Worm (Caenorhabditis elegans) whole organism, young adult: ENCODE results near the gene srt-20.

Experiments
- B0261.1 ChIP-seq: sonication (generic microtip); optimal IDR thresholded peaks from 2 replicates; lab custom pipeline; 2016; ENCODE audit warnings: mild to moderate bottlenecking, missing genetic modification characterization, moderate library complexity, missing compliant biosample characterization
- C06A6.2 ChIP-seq: fragments of 200-800 bp; sonication (Bioruptor generic); conservative IDR thresholded peaks from 2 replicates; pipeline ENCODE4 v1.3.6; 2022; ENCODE audit warnings: missing genetic modification characterization, missing compliant biosample characterization
- D2030.7 ChIP-seq: fragments of 200-800 bp; sonication (Bioruptor generic); IDR thresholded peaks from 2 replicates; pipeline ENCODE4 v1.3.6; 2022; ENCODE audit warnings: missing genetic modification reagents, missing genetic modification characterization, missing compliant biosample characterization
- F37B4.10 ChIP-seq: fragments of 200-800 bp; sonication (Bioruptor generic); IDR thresholded peaks from 2 replicates; pipeline ENCODE4 v1.3.6; 2022; ENCODE audit warnings: missing genetic modification characterization, missing compliant biosample characterization
- T26A5.8 ChIP-seq: sonication (generic microtip); optimal IDR thresholded peaks from 2 replicates; lab custom pipeline; 2016; ENCODE audit warnings: missing genetic modification characterization, missing compliant biosample characterization
- Y53F4B.3 ChIP-seq: fragments of 200-800 bp; sonication (Bioruptor generic); IDR thresholded peaks from 2 replicates; pipeline ENCODE4 v1.3.6; 2022; ENCODE audit warnings: missing genetic modification reagents, missing genetic modification characterization, missing compliant biosample characterization
- Y56A3A.18 ChIP-seq: fragments of 200-800 bp; sonication (Bioruptor generic); IDR thresholded peaks from 2 replicates; pipeline ENCODE4 v1.3.6; 2022; ENCODE audit warnings: missing genetic modification reagents, missing genetic modification characterization, missing compliant biosample characterization
- ZK185.1 ChIP-seq: sonication (generic microtip); optimal IDR thresholded peaks from 2 replicates; lab custom pipeline; 2016; ENCODE audit warnings: mild to moderate bottlenecking, missing genetic modification characterization, missing compliant biosample characterization; ENCODE audit not compliant: poor library complexity, severe bottlenecking
- aptf-2 ChIP-seq: fragments of 200-800 bp; sonication (Bioruptor generic); conservative IDR thresholded peaks from 2 replicates; pipeline ENCODE4 v1.3.6; 2022; ENCODE audit warnings: missing genetic modification reagents, missing genetic modification characterization, missing compliant biosample characterization
- atf-7 ChIP-seq: sonication (generic microtip); optimal IDR thresholded peaks from 2 replicates; lab custom pipeline; 2017; ENCODE audit warnings: mild to moderate bottlenecking, missing genetic modification characterization, missing compliant biosample characterization
- athp-1 ChIP-seq: sonication (generic microtip); optimal IDR thresholded peaks from 2 replicates; lab custom pipeline; 2017; ENCODE audit warnings: mild to moderate bottlenecking, missing genetic modification characterization, missing compliant biosample characterization
- attf-6 ChIP-seq: fragments of 200-800 bp; sonication (Bioruptor generic); IDR thresholded peaks from 2 replicates; pipeline ENCODE4 v1.3.6; 2022; ENCODE audit warnings: missing genetic modification reagents, missing genetic modification characterization, missing compliant biosample characterization
- cebp-2 ChIP-seq: fragments of 200-800 bp; sonication (Bioruptor generic); IDR thresholded peaks from 2 replicates; pipeline ENCODE4 v1.3.6; 2022; ENCODE audit warnings: missing genetic modification characterization, missing compliant biosample characterization
- die-1 ChIP-seq: sonication (generic microtip); optimal IDR thresholded peaks from 2 replicates; lab custom pipeline; 2016; ENCODE audit warnings: missing genotype, mild to moderate bottlenecking, missing genetic modification characterization, missing compliant biosample characterization
- ets-4 ChIP-seq: fragments of 200-800 bp; sonication (Bioruptor generic); optimal IDR thresholded peaks from 2 replicates; lab custom pipeline; 2018; ENCODE audit warnings: mild to moderate bottlenecking, missing genetic modification characterization, missing compliant biosample characterization
- fkh-3 ChIP-seq: sonication (generic microtip); optimal IDR thresholded peaks from 2 replicates; lab custom pipeline; 2016; ENCODE audit warnings: mild to moderate bottlenecking, missing genetic modification characterization, missing compliant biosample characterization
- gei-17 ChIP-seq: fragments of 200-800 bp; sonication (Bioruptor generic); optimal IDR thresholded peaks from 2 replicates; lab custom pipeline; 2018; ENCODE audit warnings: mild to moderate bottlenecking, missing genetic modification characterization, missing compliant biosample characterization
- hrde-1 ChIP-seq: sonication (generic microtip); optimal IDR thresholded peaks from 2 replicates; lab custom pipeline; 2016; ENCODE audit warnings: missing genetic modification characterization, mild to moderate bottlenecking, missing compliant biosample characterization, moderate library complexity, missing genotype, missing genetic modification reagents, borderline replicate concordance
- let-607 ChIP-seq, 2 experiments: fragments of 200-800 bp in 1 of 2; sonication (Bioruptor generic) in 1 of 2; sonication (generic microtip) in 1 of 2; optimal IDR thresholded peaks; 2 replicates each; lab custom pipeline; 2016 to 2018; ENCODE audit warnings: mild to moderate bottlenecking in 2 of 2, missing compliant biosample characterization in 2 of 2, missing genetic modification characterization in 2 of 2, moderate library complexity in 2 of 2, missing genotype in 1 of 2
- lin-26 ChIP-seq: fragments of 200-800 bp; sonication (Bioruptor generic); IDR thresholded peaks from 2 replicates; pipeline ENCODE4 v1.3.6; 2022; ENCODE audit warnings: missing genetic modification reagents, missing genetic modification characterization, missing compliant biosample characterization
- lin-35 ChIP-seq, 3 experiments: fragments of 150-350 bp in 2 of 3; sonication (generic microtip) in 1 of 3; optimal IDR thresholded peaks; 2 replicates each; lab custom pipeline; 2014 to 2018; ENCODE audit warnings: missing biosample characterization in 3 of 3, missing genetic modification characterization in 3 of 3, missing genetic modification reagents in 3 of 3
- lin-40 ChIP-seq: sonication (generic microtip); optimal IDR thresholded peaks from 2 replicates; lab custom pipeline; 2016; ENCODE audit warnings: missing genetic modification characterization, mild to moderate bottlenecking, missing compliant biosample characterization, missing genotype, missing genetic modification reagents
- madf-10 ChIP-seq: sonication (generic microtip); optimal IDR thresholded peaks from 2 replicates; lab custom pipeline; 2016; ENCODE audit warnings: mild to moderate bottlenecking, missing genetic modification characterization, missing compliant biosample characterization
- madf-8 ChIP-seq: fragments of 200-800 bp; sonication (Bioruptor generic); conservative IDR thresholded peaks from 2 replicates; pipeline ENCODE4 v1.3.6; 2022; ENCODE audit warnings: missing genetic modification reagents, missing genetic modification characterization, missing compliant biosample characterization
- mxl-1 ChIP-seq: sonication (generic microtip); optimal IDR thresholded peaks from 2 replicates; lab custom pipeline; 2016; ENCODE audit warnings: missing genetic modification characterization, missing compliant biosample characterization
- nfya-1 ChIP-seq: sonication (generic microtip); optimal IDR thresholded peaks from 2 replicates; lab custom pipeline; 2017; ENCODE audit warnings: antibody characterized with exemption, missing compliant biosample characterization, missing genetic modification characterization, borderline replicate concordance; ENCODE audit not compliant: insufficient read depth
- nfyb-1 ChIP-seq: fragments of 200-800 bp; sonication (Bioruptor generic); IDR thresholded peaks from 2 replicates; pipeline ENCODE4 v1.3.6; 2022; ENCODE audit warnings: missing genetic modification reagents, missing genetic modification characterization, missing compliant biosample characterization
- nhr-90 ChIP-seq: sonication (generic microtip); optimal IDR thresholded peaks from 2 replicates; lab custom pipeline; 2016; ENCODE audit warnings: missing genotype, mild to moderate bottlenecking, missing genetic modification characterization, missing compliant biosample characterization
- rpc-1 ChIP-seq, 2 experiments: fragments of 150-350 bp in 1 of 2; sonication (generic microtip) in 1 of 2; optimal IDR thresholded peaks; 2 replicates each; lab custom pipeline; 2014 to 2018; ENCODE audit warnings: missing biosample characterization in 1 of 2, missing genetic modification characterization in 1 of 2, missing genetic modification reagents in 1 of 2, missing genotype in 1 of 2
- sea-2 ChIP-seq: fragments of 200-800 bp; sonication (Bioruptor generic); IDR thresholded peaks from 2 replicates; pipeline ENCODE4 v1.3.6; 2022; ENCODE audit warnings: missing genetic modification characterization, missing compliant biosample characterization
- snpc-1.1 ChIP-seq: sonication (generic microtip); optimal IDR thresholded peaks from 2 replicates; lab custom pipeline; 2017; ENCODE audit warnings: missing genetic modification characterization, mild to moderate bottlenecking, missing compliant biosample characterization, antibody characterized with exemption, moderate library complexity, missing genotype, missing genetic modification reagents; ENCODE audit not compliant: insufficient read depth
- tbp1 ChIP-seq: fragments of 200-800 bp; sonication (Bioruptor generic); optimal IDR thresholded peaks from 2 replicates; lab custom pipeline; 2018; ENCODE audit warnings: mild to moderate bottlenecking, missing genetic modification characterization, missing compliant biosample characterization
- tbx-9 ChIP-seq: sonication (generic microtip); optimal IDR thresholded peaks from 2 replicates; lab custom pipeline; 2016; ENCODE audit warnings: borderline replicate concordance, missing genetic modification characterization, inconsistent platforms, missing compliant biosample characterization
- unc-62 ChIP-seq: fragments of 150-350 bp; optimal IDR thresholded peaks from 2 replicates; lab custom pipeline; 2014; ENCODE audit warnings: missing biosample characterization, missing genetic modification reagents, missing genetic modification characterization
- ztf-18 ChIP-seq: sonication (generic microtip); optimal IDR thresholded peaks from 2 replicates; lab custom pipeline; 2016; ENCODE audit warnings: missing genotype, mild to moderate bottlenecking, missing genetic modification characterization, missing compliant biosample characterization
- ztf-28 ChIP-seq: fragments of 200-800 bp; sonication (Bioruptor generic); IDR thresholded peaks from 2 replicates; pipeline ENCODE4 v1.3.6; 2022; ENCODE audit warnings: missing genetic modification reagents, missing genetic modification characterization, missing compliant biosample characterization
- ztf-3 ChIP-seq: fragments of 200-800 bp; sonication (Bioruptor generic); optimal IDR thresholded peaks from 2 replicates; lab custom pipeline; 2018; ENCODE audit warnings: mild to moderate bottlenecking, missing genetic modification characterization, missing compliant biosample characterization

The srt-20 gene

DNA sequence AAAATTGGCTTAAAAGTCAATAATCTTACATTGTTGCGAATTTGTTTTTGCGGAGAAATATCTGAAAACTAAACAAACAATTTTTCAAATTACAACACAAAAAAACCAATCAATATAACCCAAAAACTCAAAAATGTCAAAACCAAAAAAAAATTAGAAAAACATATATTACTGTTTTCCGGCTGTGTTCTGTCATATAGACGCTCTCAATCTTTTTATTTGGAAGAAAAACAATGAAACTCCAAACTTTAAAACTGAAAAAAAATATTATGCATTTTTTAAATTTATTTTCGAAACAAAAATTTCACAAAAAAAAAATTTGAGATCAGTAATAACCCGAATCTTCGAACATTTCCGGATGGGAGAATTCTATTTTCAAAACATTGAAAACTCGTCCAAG lies 44.1 kb upstream of the srt-20 start, which contains the start of gene R02D1.2:
TSS of gene R02D1.2 (minus strand) at position 101 of the 400 bp plus-strand sequence.
- TF ChIP-seq attf-6 (no peak), lin-40 (no peak), ZK185.1 (tag; lab: Kevin White, UChicago) (no peak), Y56A3A.18 (GFP tag; lab: Robert Waterston, UW) (no peak), aptf-2 (GFP tag; lab: Robert Waterston, UW) (no peak), ztf-18 (tag; lab: Kevin White, UChicago) (no peak), C06A6.2 (no peak), fkh-3 (tag; lab: Kevin White, UChicago) (no peak), ets-4 (GFP tag; lab: Kevin White, UChicago) (no peak), gei-17 (no peak), lin-35 (GFP tag; optimal IDR thresholded peaks at IDR 0.05; lab: Kevin White, UChicago) (no peak), tbp1 (GFP tag; lab: Kevin White, UChicago) (no peak), let-607 (tag; optimal IDR thresholded peaks at IDR 0.05; lab: Kevin White, UChicago) (no peak), nfyb-1 (GFP tag; lab: Robert Waterston, UW) (no peak), cebp-2 (GFP tag; lab: Robert Waterston, UW) (no peak), F37B4.10 (no peak), tbx-9 (tag; lab: Kevin White, UChicago) (no peak)

DNA sequence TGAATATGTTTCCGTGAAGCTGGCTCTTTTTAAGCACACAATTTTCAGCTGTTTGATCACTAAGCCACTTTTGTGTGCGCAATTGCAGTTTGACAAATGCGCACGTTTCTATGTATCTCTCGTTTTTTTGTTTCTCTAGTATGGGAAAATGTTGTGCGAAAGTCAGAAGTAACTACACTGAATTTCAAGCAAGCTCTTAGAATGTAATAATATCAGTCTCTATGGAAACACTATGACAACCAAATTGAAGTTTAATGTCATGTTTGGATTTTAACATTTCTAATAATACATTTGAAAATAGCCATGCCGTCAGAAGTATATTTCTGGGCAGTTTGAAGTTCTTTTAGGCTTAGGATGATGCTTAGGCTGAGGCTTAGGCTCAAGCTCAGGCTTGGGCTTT lies 41.2 kb upstream of the srt-20 start, which contains the start of gene ZC132.9:
TSS of gene ZC132.9 (minus strand) at position 101 of the 400 bp plus-strand sequence.
- TF ChIP-seq sea-2 (GFP tag; lab: Robert Waterston, UW): no peak
- TF ChIP-seq ztf-3: no peak
- no peak for TF ChIP-seq nfya-1 (tag; lab: Kevin White, UChicago)
- no peak for TF ChIP-seq snpc-1.1 (tag; lab: Kevin White, UChicago)
- no peak for TF ChIP-seq nhr-90 (tag; lab: Kevin White, UChicago)
- no peak for TF ChIP-seq madf-10 (tag; lab: Kevin White, UChicago)
- no peak for TF ChIP-seq madf-8 (GFP tag; lab: Robert Waterston, UW)
- TF ChIP-seq C06A6.2: no peak
- TF ChIP-seq mxl-1 (tag; lab: Kevin White, UChicago): no peak
- TF ChIP-seq athp-1 (tag; lab: Kevin White, UChicago): no peak
- TF ChIP-seq T26A5.8: no peak
- no peak for TF ChIP-seq let-607 (tag; optimal IDR thresholded peaks at IDR 0.05; lab: Kevin White, UChicago)
- no peak for TF ChIP-seq hrde-1 (tag; lab: Kevin White, UChicago)
- TF ChIP-seq Y53F4B.3: no peak
- TF ChIP-seq die-1: no peak
- no peak for TF ChIP-seq atf-7

DNA sequence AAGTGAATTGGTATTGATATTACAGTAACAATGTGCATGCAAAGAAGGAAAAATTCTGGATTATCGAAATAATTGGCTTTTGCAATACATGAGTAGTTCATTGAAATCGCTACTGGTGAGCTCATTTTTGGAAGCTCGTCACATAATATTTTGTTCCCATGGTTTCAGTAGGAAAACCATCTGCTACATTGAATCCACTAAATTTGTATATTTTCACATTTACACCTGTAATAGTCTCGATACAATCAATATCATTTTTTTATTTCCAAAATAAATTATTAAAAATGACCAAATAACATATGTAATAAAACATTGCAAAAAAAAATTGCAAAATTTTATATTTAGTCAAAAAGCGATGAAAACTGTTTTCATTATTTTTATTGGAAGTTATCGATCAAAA lies 36.4 kb upstream of the srt-20 start, which contains the start of gene srh-192:
TSS of gene srh-192 (minus strand) at position 101 of the 400 bp plus-strand sequence.
- TF ChIP-seq unc-62: no peak
- TF ChIP-seq ztf-28 (GFP tag; lab: Robert Waterston, UW): no peak

DNA sequence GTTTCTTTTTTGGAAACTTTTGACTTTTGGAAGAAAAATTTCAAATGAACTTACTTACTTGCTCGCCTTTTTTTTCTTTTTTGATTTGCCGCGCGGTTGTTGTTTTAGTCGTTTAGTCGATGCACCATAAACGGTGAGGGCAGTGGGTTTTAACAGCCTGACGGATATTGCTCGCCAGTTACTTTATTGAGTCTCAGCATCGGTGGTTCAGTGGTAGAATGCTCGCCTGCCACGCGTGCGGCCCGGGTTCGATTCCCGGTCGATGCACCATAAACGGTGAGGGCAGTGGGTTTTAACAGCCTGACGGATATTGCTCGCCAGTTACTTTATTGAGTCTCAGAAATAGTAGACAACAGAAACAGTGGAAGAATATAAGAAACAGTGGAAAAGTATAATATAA lies 31.8 kb upstream of the srt-20 start:
- TF ChIP-seq lin-26 (GFP tag; lab: Robert Waterston, UW) (peak; percentile 67; the same call in 1 of the 2 replicates), D2030.7 (GFP tag; lab: Robert Waterston, UW) (peak; percentile 63), tbp1 (GFP tag; lab: Kevin White, UChicago) (peak; percentile 73), rpc-1 (optimal IDR thresholded peaks at IDR 0.05; lab: Kevin White, UChicago) (peak; percentile 27), rpc-1 (tag; optimal IDR thresholded peaks at IDR 0.05; lab: Kevin White, UChicago) (peak; percentile 67), B0261.1 (peak; percentile 46)
